Fruit fly (Drosophila melanogaster): ENCODE data around the gene Cpr72Ec.

DNA sequence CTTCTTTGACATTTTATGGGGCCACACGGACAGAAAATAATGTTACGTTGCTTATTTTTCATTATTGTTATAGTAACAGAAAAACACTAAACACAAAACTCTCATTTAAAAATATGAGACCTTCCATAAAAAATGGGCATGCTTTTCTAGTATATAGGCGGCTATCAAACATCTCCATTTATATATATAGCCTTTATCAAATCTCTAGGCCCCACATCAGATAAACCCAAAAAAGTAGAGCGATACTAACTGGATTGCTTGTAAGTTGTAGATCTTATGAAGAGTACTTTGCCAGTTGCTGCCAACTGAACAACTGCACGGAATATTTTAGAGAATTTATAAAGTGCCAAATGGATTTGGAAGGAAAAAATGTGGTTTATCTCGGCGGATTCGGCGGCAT is 2.4 kb upstream of the Cpr72Ec start, which contains the start of gene CG18814:
- TF ChIP-seq Ets21C (GFP tag; optimal IDR thresholded peaks at IDR 0.05) (no peak), fd85E (GFP tag; optimal IDR thresholded peaks at IDR 0.05) (no peak), CG6808 (GFP tag; optimal IDR thresholded peaks at IDR 0.05) (no peak), CG6854 (GFP tag; optimal IDR thresholded peaks at IDR 0.05) (no peak), Hr38 (GFP tag; optimal IDR thresholded peaks at IDR 0.05) (no peak), Lpt (GFP tag; optimal IDR thresholded peaks at IDR 0.05) (no peak), eg (GFP tag; IDR thresholded peaks at IDR 0.05) (no peak), CG3919 (GFP tag; optimal IDR thresholded peaks at IDR 0.05) (no peak)
